Worm (Caenorhabditis elegans) whole organism, L4 larva: ENCODE data around the gene gbf-1.

Experiments
- F10B5.3 ChIP-seq: sonication (generic microtip); optimal IDR thresholded peaks from 2 replicates; lab custom pipeline; 2016; ENCODE audit warnings: mild to moderate bottlenecking, missing genetic modification characterization, missing compliant biosample characterization
- R02D3.7 ChIP-seq: fragments of 150-350 bp; sonication (generic microtip); optimal IDR thresholded peaks from 3 replicates; lab custom pipeline; 2014; ENCODE audit warnings: missing biosample characterization, missing genetic modification characterization
- Y105C5A.15 ChIP-seq: fragments of 200-800 bp; sonication (Bioruptor generic); IDR thresholded peaks from 2 replicates; pipeline ENCODE4 v1.3.6; 2022; ENCODE audit warnings: missing genetic modification characterization, missing compliant biosample characterization
- ZK546.5 ChIP-seq, 2 experiments: sonication (generic microtip); optimal IDR thresholded peaks; 2 replicates each; lab custom pipeline; 2017; ENCODE audit warnings: missing biosample characterization in 2 of 2, missing genetic modification characterization in 2 of 2
- aha-1 ChIP-seq: fragments of 150-350 bp; peaks from one replicate; lab custom pipeline; 2014; ENCODE audit warnings: missing biosample characterization, missing genetic modification characterization
- arid-1 ChIP-seq: fragments of 200-800 bp; sonication (Bioruptor generic); conservative IDR thresholded peaks from 2 replicates; pipeline ENCODE4 v1.3.6; 2022; ENCODE audit warnings: missing genetic modification reagents, missing genetic modification characterization, missing compliant biosample characterization
- ceh-20 ChIP-seq: fragments of 200-800 bp; sonication (Bioruptor generic); IDR thresholded peaks from 2 replicates; pipeline ENCODE4 v1.3.6; 2022; ENCODE audit warnings: missing genetic modification reagents, missing genetic modification characterization, missing compliant biosample characterization
- ceh-28 ChIP-seq: fragments of 150-350 bp; optimal IDR thresholded peaks from 2 replicates; lab custom pipeline; 2014; ENCODE audit warnings: missing biosample characterization, missing genetic modification reagents, missing genetic modification characterization
- ceh-44 ChIP-seq: fragments of 200-800 bp; sonication (Bioruptor generic); IDR thresholded peaks from 2 replicates; pipeline ENCODE4 v1.3.6; 2022; ENCODE audit warnings: missing genetic modification reagents, missing genetic modification characterization, missing compliant biosample characterization
- ces-1 ChIP-seq: fragments of 150-350 bp; sonication (generic microtip); optimal IDR thresholded peaks from 4 replicates; lab custom pipeline; 2014; ENCODE audit warnings: missing biosample characterization, missing genetic modification reagents, missing genetic modification characterization
- cey-2 ChIP-seq: sonication (generic microtip); optimal IDR thresholded peaks from 3 replicates; lab custom pipeline; 2017; ENCODE audit warnings: missing genetic modification characterization, mild to moderate bottlenecking, missing compliant biosample characterization, antibody characterized with exemption, borderline replicate concordance; ENCODE audit not compliant: insufficient read depth
- dmd-6 ChIP-seq: fragments of 200-800 bp; sonication (Bioruptor generic); IDR thresholded peaks from 2 replicates; pipeline ENCODE4 v1.3.6; 2022; ENCODE audit warnings: missing genetic modification reagents, missing genetic modification characterization, missing compliant biosample characterization
- dpl-1 ChIP-seq: fragments of 150-350 bp; optimal IDR thresholded peaks from 2 replicates; lab custom pipeline; 2014; ENCODE audit warnings: missing biosample characterization, missing genetic modification reagents, missing genetic modification characterization
- fkh-10 ChIP-seq: fragments of 150-350 bp; optimal IDR thresholded peaks from 2 replicates; lab custom pipeline; 2014; ENCODE audit warnings: missing biosample characterization, missing genetic modification reagents, missing genetic modification characterization
- fos-1 ChIP-seq: fragments of 150-350 bp; optimal IDR thresholded peaks from 2 replicates; lab custom pipeline; 2014; ENCODE audit warnings: missing biosample characterization, missing genetic modification characterization
- hif-1 ChIP-seq, 2 experiments: sonication (generic microtip); optimal IDR thresholded peaks; 2 replicates each; lab custom pipeline; 2016 to 2017; ENCODE audit warnings: missing compliant biosample characterization in 2 of 2, missing genetic modification characterization in 2 of 2, missing genetic modification reagents in 2 of 2, missing genotype in 2 of 2, mild to moderate bottlenecking in 1 of 2
- lim-7 ChIP-seq: fragments of 200-800 bp; sonication (Bioruptor generic); IDR thresholded peaks from 2 replicates; pipeline ENCODE4 v1.3.6; 2022; ENCODE audit warnings: missing genetic modification characterization, missing compliant biosample characterization
- lin-1 ChIP-seq: fragments of 200-800 bp; sonication (Bioruptor generic); IDR thresholded peaks from 2 replicates; pipeline ENCODE4 v1.3.6; 2022; ENCODE audit warnings: missing genetic modification reagents, missing genetic modification characterization, missing compliant biosample characterization
- lin-38 ChIP-seq: fragments of 200-800 bp; sonication (Bioruptor generic); IDR thresholded peaks from 2 replicates; pipeline ENCODE4 v1.3.6; 2022; ENCODE audit warnings: missing genetic modification reagents, missing genetic modification characterization, missing compliant biosample characterization
- lin-39 ChIP-seq: fragments of 150-350 bp; optimal IDR thresholded peaks from 2 replicates; lab custom pipeline; 2014; ENCODE audit warnings: missing biosample characterization, missing genetic modification reagents, missing genetic modification characterization
- lsy-2 ChIP-seq, 2 experiments: fragments of 150-350 bp in 1 of 2; sonication (generic microtip) in 1 of 2; optimal IDR thresholded peaks; 2 replicates each; lab custom pipeline; 2014 to 2017; ENCODE audit warnings: missing biosample characterization in 2 of 2, missing genetic modification characterization in 2 of 2
- mep-1 ChIP-seq: fragments of 150-350 bp; sonication (generic microtip); optimal IDR thresholded peaks from 3 replicates; lab custom pipeline; 2014; ENCODE audit warnings: missing biosample characterization, missing genetic modification characterization
- mes-2 ChIP-seq: sonication (generic microtip); optimal IDR thresholded peaks from 2 replicates; lab custom pipeline; 2016; ENCODE audit warnings: missing genotype, mild to moderate bottlenecking, missing genetic modification characterization, missing compliant biosample characterization; ENCODE audit not compliant: poor library complexity, severe bottlenecking
- mxl-2 ChIP-seq: fragments of 200-800 bp; sonication (Bioruptor generic); conservative IDR thresholded peaks from 2 replicates; pipeline ENCODE4 v1.3.6; 2022; ENCODE audit warnings: missing genetic modification reagents, missing genetic modification characterization, missing compliant biosample characterization
- nhr-11 ChIP-seq: fragments of 150-350 bp; optimal IDR thresholded peaks from 2 replicates; lab custom pipeline; 2014; ENCODE audit warnings: missing biosample characterization, missing genetic modification characterization
- nhr-237 ChIP-seq: sonication (generic microtip); optimal IDR thresholded peaks from 2 replicates; lab custom pipeline; 2017; ENCODE audit warnings: missing biosample characterization, missing genetic modification characterization
- nhr-28 ChIP-seq: fragments of 150-350 bp; optimal IDR thresholded peaks from 2 replicates; lab custom pipeline; 2014; ENCODE audit warnings: missing biosample characterization, missing genetic modification characterization
- nhr-41 ChIP-seq: fragments of 200-800 bp; sonication (Bioruptor generic); IDR thresholded peaks from 2 replicates; pipeline ENCODE4 v1.3.6; 2022; ENCODE audit warnings: missing genetic modification reagents, missing genetic modification characterization, missing compliant biosample characterization
- nhr-77 ChIP-seq: fragments of 150-350 bp; optimal IDR thresholded peaks from 2 replicates; lab custom pipeline; 2014; ENCODE audit warnings: missing biosample characterization, missing genetic modification characterization
- rbr-2 ChIP-seq: sonication (generic microtip); optimal IDR thresholded peaks from 2 replicates; lab custom pipeline; 2016; ENCODE audit warnings: missing genotype, missing genetic modification characterization, missing compliant biosample characterization
- sdz-12 ChIP-seq: fragments of 200-800 bp; sonication (Bioruptor generic); optimal IDR thresholded peaks from 2 replicates; lab custom pipeline; 2018; ENCODE audit warnings: mild to moderate bottlenecking, missing genetic modification characterization, missing compliant biosample characterization
- snpc-1.2 ChIP-seq: fragments of 200-800 bp; sonication (Bioruptor generic); IDR thresholded peaks from 2 replicates; pipeline ENCODE4 v1.3.6; 2022; ENCODE audit warnings: missing genetic modification reagents, missing genetic modification characterization, missing compliant biosample characterization
- spr-3 ChIP-seq: fragments of 200-800 bp; sonication (Bioruptor generic); optimal IDR thresholded peaks from 2 replicates; lab custom pipeline; 2018; ENCODE audit warnings: mild to moderate bottlenecking, missing genetic modification characterization, missing compliant biosample characterization
- unc-130 ChIP-seq: sonication (generic microtip); optimal IDR thresholded peaks from 2 replicates; lab custom pipeline; 2016; ENCODE audit warnings: missing genetic modification reagents, missing genetic modification characterization, missing compliant biosample characterization
- unc-39 ChIP-seq: sonication (generic microtip); optimal IDR thresholded peaks from 2 replicates; lab custom pipeline; 2017; ENCODE audit warnings: missing biosample characterization, missing genetic modification characterization
- unc-62 ChIP-seq, 3 experiments: fragments of 150-350 bp in 1 of 3; sonication (generic microtip); optimal IDR thresholded peaks in 2 of 3; peaks in 1 of 3; 1 replicate in 1 of 3; 2 replicates in 2 of 3; lab custom pipeline; 2014 to 2017; ENCODE audit warnings: missing biosample characterization in 3 of 3, missing genetic modification characterization in 3 of 3, missing genetic modification reagents in 3 of 3, missing genotype in 1 of 3
- vab-7 ChIP-seq: fragments of 200-800 bp; sonication (Bioruptor generic); IDR thresholded peaks from 2 replicates; pipeline ENCODE4 v1.3.6; 2022; ENCODE audit warnings: missing genetic modification reagents, missing genetic modification characterization, missing compliant biosample characterization
- zip-11 ChIP-seq: fragments of 200-800 bp; sonication (Bioruptor generic); IDR thresholded peaks from 2 replicates; pipeline ENCODE4 v1.3.6; 2022; ENCODE audit warnings: missing genetic modification characterization, missing compliant biosample characterization
- ztf-11 ChIP-seq: fragments of 150-350 bp; optimal IDR thresholded peaks from 2 replicates; lab custom pipeline; 2014; ENCODE audit warnings: missing biosample characterization, missing genetic modification characterization

Gene gbf-1

ce11 chrIII:11738482-11738881 is 35.0 kb downstream of the gbf-1 start (continued):
- TF ChIP-seq mep-1 (tag; lab: Kevin White, UChicago) (peak; percentile 30), spr-3 (no peak), dpl-1 (no peak), lin-38 (GFP tag; lab: Robert Waterston, UW) (no peak), sdz-12 (GFP tag; lab: Kevin White, UChicago) (no peak), hif-1 (tag; optimal IDR thresholded peaks at IDR 0.05; lab: Kevin White, UChicago) (peak in 1 of 2 experiments; percentile 3), snpc-1.2 (GFP tag; lab: Robert Waterston, UW) (no peak), F10B5.3 (tag; lab: Kevin White, UChicago) (no peak), vab-7 (GFP tag; lab: Robert Waterston, UW) (no peak), unc-130 (GFP tag; lab: Kevin White, UChicago) (no peak), R02D3.7 (no peak), nhr-28 (tag; lab: Kevin White, UChicago) (peak; percentile 25), zip-11 (no peak), lsy-2 (tag; optimal IDR thresholded peaks at IDR 0.05; lab: Kevin White, UChicago) (peak in 1 of 2 experiments; percentile 52), ceh-44 (no peak), nhr-77 (no peak), lin-39 (tag; lab: Kevin White, UChicago) (peak; percentile 42), ceh-20 (GFP tag; lab: Robert Waterston, UW) (peak; percentile 62; the same call in 1 of the 2 replicates), unc-62 (GFP tag; optimal IDR thresholded peaks at IDR 0.05 in 1 of 2; lab: Kevin White, UChicago) (peak in 1 of 2 experiments; percentile 65), unc-62 (tag; optimal IDR thresholded peaks at IDR 0.05; lab: Kevin White, UChicago) (no peak), lim-7 (GFP tag; lab: Robert Waterston, UW) (no peak), rbr-2 (tag; lab: Kevin White, UChicago) (peak; percentile 1), mes-2 (tag; lab: Kevin White, UChicago) (no peak), ztf-11 (tag; lab: Kevin White, UChicago) (no peak), fos-1 (tag; lab: Kevin White, UChicago) (no peak), arid-1 (GFP tag; lab: Robert Waterston, UW) (no peak), lin-1 (no peak), nhr-41 (GFP tag; lab: Robert Waterston, UW) (no peak), ces-1 (GFP tag; lab: Kevin White, UChicago) (no peak), nhr-11 (tag; lab: Kevin White, UChicago) (no peak), Y105C5A.15 (no peak), unc-39 (no peak), dmd-6 (GFP tag; lab: Robert Waterston, UW) (peak; percentile 36)

DNA sequence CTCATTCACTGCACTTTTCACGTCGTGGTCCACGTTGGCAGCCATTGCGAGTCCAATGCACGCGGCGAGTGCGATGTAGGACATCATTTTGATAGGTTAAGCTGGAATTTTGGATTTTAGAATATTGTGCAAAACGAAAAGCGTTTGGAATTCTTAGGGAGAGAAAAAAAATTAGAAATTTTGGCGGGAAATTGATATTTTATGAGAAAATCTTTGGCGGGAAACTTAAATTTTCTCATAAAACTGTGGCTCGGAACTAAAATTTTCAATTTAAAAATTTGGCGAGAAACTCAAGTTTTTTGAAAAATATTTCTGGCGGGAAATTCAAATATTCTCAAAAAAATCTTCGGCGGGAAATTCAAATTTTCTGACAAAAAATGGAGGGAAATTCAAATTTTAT is 36.0 kb downstream of the gbf-1 start, which contains the start of gene sup-1:
TSS of gene sup-1 (minus strand) at position 101 of the 400 bp plus-strand sequence.
- TF ChIP-seq lin-1 (no peak), mxl-2 (GFP tag; lab: Robert Waterston, UW) (no peak), nhr-41 (GFP tag; lab: Robert Waterston, UW) (no peak), nhr-77 (no peak), ZK546.5 (tag; optimal IDR thresholded peaks at IDR 0.05; lab: Kevin White, UChicago) (no peak), cey-2 (tag; lab: Kevin White, UChicago) (no peak), aha-1 (tag; lab: Kevin White, UChicago) (peak; percentile 29), nhr-237 (tag; lab: Kevin White, UChicago) (no peak)

DNA sequence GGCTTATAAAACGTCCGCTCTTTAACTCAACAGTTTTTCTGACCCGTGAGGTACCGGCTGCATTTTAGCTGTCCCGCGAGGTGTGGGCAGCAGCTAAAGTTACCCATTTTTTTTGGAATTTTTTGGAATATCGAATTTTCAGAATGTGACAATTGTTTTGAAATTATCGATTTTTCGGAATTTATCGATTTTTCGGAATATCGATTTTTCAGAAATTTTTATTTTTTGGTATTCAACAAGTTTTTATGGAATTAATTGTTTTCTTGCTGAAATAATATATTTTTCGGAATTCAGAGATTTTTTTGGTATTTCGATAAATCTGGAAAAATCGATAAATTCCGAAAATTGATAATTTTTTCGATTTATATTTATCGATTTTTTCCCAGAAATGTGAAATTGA is 40.5 kb downstream of the gbf-1 start:
- TF ChIP-seq mep-1 (tag; lab: Kevin White, UChicago) (peak; percentile 11), lin-1 (no peak), ceh-28 (tag; lab: Kevin White, UChicago) (peak; percentile 95), fkh-10 (GFP tag; lab: Kevin White, UChicago) (no peak), nhr-41 (GFP tag; lab: Robert Waterston, UW) (no peak)
- TF ChIP-seq, all 104 proteins: peak for 2
